Fruit fly (Drosophila melanogaster) whole organism, wandering third instar larva: ENCODE data around the gene Pex7.
A peak's percentile ranks its signal among the peaks of the same experiment; 100 is the strongest.

Experiments used
- Abd-B ChIP-seq: fragments of >200 bp; optimal IDR thresholded peaks from 2 replicates; lab custom pipeline; 2017; ENCODE audit warnings: missing biosample characterization, missing genetic modification characterization
- CG32264 ChIP-seq: fragments of 200-800 bp; sonication (Bioruptor generic); optimal IDR thresholded peaks from 2 replicates; lab custom pipeline; 2016; ENCODE audit warnings: missing biosample characterization, missing genetic modification characterization
- Dfd ChIP-seq: fragments of >200 bp; optimal IDR thresholded peaks from 2 replicates; lab custom pipeline; 2017; ENCODE audit warnings: missing biosample characterization, missing genetic modification characterization
- Dif ChIP-seq: fragments of 200-275, 200-300 bp; sonication (Bioruptor generic); optimal IDR thresholded peaks from 2 replicates; lab custom pipeline; 2018; ENCODE audit warnings: missing biosample characterization, missing genetic modification characterization; ENCODE audit not compliant: partially characterized antibody
- GATAd ChIP-seq: sonication (Bioruptor generic); optimal IDR thresholded peaks from 2 replicates; lab custom pipeline; 2016; ENCODE audit warnings: missing biosample characterization, missing genetic modification characterization
- HLH106 ChIP-seq: fragments of 200-800 bp; optimal IDR thresholded peaks from 3 replicates; lab custom pipeline; 2019; ENCODE audit warnings: missing biosample characterization, mild to moderate bottlenecking, missing genetic modification characterization, moderate library complexity
- Hnf4 ChIP-seq: fragments of 200-800 bp; sonication (Bioruptor generic); optimal IDR thresholded peaks from 2 replicates; lab custom pipeline; 2016; ENCODE audit warnings: missing biosample characterization, mild to moderate bottlenecking, missing genetic modification characterization
- Hr78 ChIP-seq: fragments of >200 bp; optimal IDR thresholded peaks from 2 replicates; lab custom pipeline; 2017; ENCODE audit warnings: missing biosample characterization, missing genetic modification characterization
- Hr83 ChIP-seq: fragments of 200-300 bp; sonication (Bioruptor generic); optimal IDR thresholded peaks from 2 replicates; lab custom pipeline; 2016; ENCODE audit warnings: missing biosample characterization, mild to moderate bottlenecking, missing genetic modification characterization, moderate library complexity; ENCODE audit not compliant: poor library complexity, severe bottlenecking
- Jra ChIP-seq: sonication (Bioruptor generic); optimal IDR thresholded peaks from 2 replicates; lab custom pipeline; 2016; ENCODE audit warnings: missing biosample characterization, missing genetic modification characterization
- Mio ChIP-seq: sonication (Bioruptor generic); optimal IDR thresholded peaks from 2 replicates; lab custom pipeline; 2016; ENCODE audit warnings: missing biosample characterization, missing genetic modification characterization
- Myc ChIP-seq: fragments of >200 bp; optimal IDR thresholded peaks from 2 replicates; lab custom pipeline; 2017
- N ChIP-seq: fragments of >200 bp; optimal IDR thresholded peaks from 2 replicates; lab custom pipeline; 2018; ENCODE audit warnings: missing biosample characterization, missing external identifiers, missing genetic modification characterization
- OdsH ChIP-seq: fragments of 200-800 bp; sonication (Bioruptor generic); optimal IDR thresholded peaks from 2 replicates; lab custom pipeline; 2016; ENCODE audit warnings: missing biosample characterization, mild to moderate bottlenecking, missing genetic modification characterization
- Rel ChIP-seq, 2 experiments: fragments of 200-800 bp; sonication (Bioruptor generic) in 1 of 2; optimal IDR thresholded peaks; 2 replicates in 1 of 2; 3 replicates in 1 of 2; lab custom pipeline; 2016 to 2019; ENCODE audit warnings: mild to moderate bottlenecking in 2 of 2, missing biosample characterization in 2 of 2, missing genetic modification characterization in 2 of 2, moderate library complexity in 1 of 2
- Sp1 ChIP-seq: fragments of 200-800 bp; sonication (Bioruptor generic); optimal IDR thresholded peaks from 3 replicates; lab custom pipeline; 2019; ENCODE audit warnings: missing biosample characterization, mild to moderate bottlenecking, missing genetic modification characterization, moderate library complexity
- Vsx2 ChIP-seq: fragments of 200-300, 225-300 bp; sonication (Bioruptor generic); optimal IDR thresholded peaks from 2 replicates; lab custom pipeline; 2018; ENCODE audit warnings: missing biosample characterization, missing genetic modification characterization; ENCODE audit not compliant: partially characterized antibody
- br ChIP-seq: fragments of 200-800 bp; sonication (Bioruptor generic); optimal IDR thresholded peaks from 2 replicates; lab custom pipeline; 2016; ENCODE audit warnings: missing biosample characterization, missing genetic modification characterization
- brk ChIP-seq: fragments of 200-800 bp; sonication (Bioruptor generic); optimal IDR thresholded peaks from 2 replicates; lab custom pipeline; 2016; ENCODE audit warnings: missing biosample characterization, mild to moderate bottlenecking, missing genetic modification characterization
- dl ChIP-seq, 2 experiments: fragments of 175-275, 200-275 bp in 1 of 2; fragments of 200-275 bp in 1 of 2; sonication (Bioruptor generic); optimal IDR thresholded peaks; lab custom pipeline; 2018; ENCODE audit warnings: mild to moderate bottlenecking in 2 of 2, missing biosample characterization in 2 of 2, missing genetic modification characterization in 2 of 2, moderate library complexity in 2 of 2; ENCODE audit not compliant: partially characterized antibody in 2 of 2, insufficient read depth in 1 of 2
- dmrt93B ChIP-seq: fragments of 200-800 bp; sonication (Bioruptor generic); optimal IDR thresholded peaks from 2 replicates; lab custom pipeline; 2018; ENCODE audit warnings: missing biosample characterization, mild to moderate bottlenecking, missing genetic modification characterization
- ey ChIP-seq: fragments of 200-800 bp; sonication (Bioruptor generic); optimal IDR thresholded peaks from 2 replicates; lab custom pipeline; 2016; ENCODE audit warnings: missing biosample characterization, missing genetic modification characterization
- foxo ChIP-seq, 2 experiments: fragments of 200-800 bp; sonication (Bioruptor generic); optimal IDR thresholded peaks; 2 replicates in 1 of 2; 3 replicates in 1 of 2; lab custom pipeline; 2016 to 2017; ENCODE audit warnings: missing biosample characterization in 2 of 2, missing genetic modification characterization in 2 of 2
- h ChIP-seq: fragments of 200-800 bp; sonication (Bioruptor generic); optimal IDR thresholded peaks from 3 replicates; lab custom pipeline; 2016; ENCODE audit warnings: missing biosample characterization, mild to moderate bottlenecking, missing genetic modification characterization
- jim ChIP-seq: fragments of 175-275, 200-325 bp; sonication (Bioruptor generic); optimal IDR thresholded peaks from 2 replicates; lab custom pipeline; 2016; ENCODE audit warnings: missing biosample characterization, mild to moderate bottlenecking, missing genetic modification characterization
- lola ChIP-seq: fragments of >200 bp; optimal IDR thresholded peaks from 2 replicates; lab custom pipeline; 2017; ENCODE audit warnings: missing biosample characterization, missing genetic modification characterization
- pan ChIP-seq: fragments of >200 bp; optimal IDR thresholded peaks from 2 replicates; lab custom pipeline; 2017
- psq ChIP-seq: fragments of 200-800 bp; sonication (Bioruptor generic); optimal IDR thresholded peaks from 3 replicates; lab custom pipeline; 2017; ENCODE audit warnings: missing biosample characterization, mild to moderate bottlenecking, missing genetic modification characterization, moderate library complexity
- rgr ChIP-seq: fragments of 200-800 bp; sonication (Bioruptor generic); optimal IDR thresholded peaks from 3 replicates; lab custom pipeline; 2016; ENCODE audit warnings: missing biosample characterization, mild to moderate bottlenecking, missing genetic modification characterization
- sage ChIP-seq: fragments of 200-800 bp; sonication (Bioruptor generic); optimal IDR thresholded peaks from 2 replicates; lab custom pipeline; 2016; ENCODE audit warnings: missing biosample characterization, mild to moderate bottlenecking, missing genetic modification characterization
- sv ChIP-seq: fragments of 200-800 bp; sonication (Bioruptor generic); optimal IDR thresholded peaks from 3 replicates; lab custom pipeline; 2016; ENCODE audit warnings: missing biosample characterization, missing genetic modification characterization
- tai ChIP-seq: sonication (Bioruptor generic); optimal IDR thresholded peaks from 2 replicates; lab custom pipeline; 2016; ENCODE audit warnings: missing biosample characterization, missing genetic modification characterization
- usp ChIP-seq: fragments of >200 bp; optimal IDR thresholded peaks from 2 replicates; lab custom pipeline; 2017; ENCODE audit warnings: missing biosample characterization, missing genetic modification characterization

Pex7 gene

dm6 chr3L:8676500-8676899 lies 29.6 kb downstream of the Pex7 start:
- no peak for TF ChIP-seq lola
- TF ChIP-seq Jra (GFP tag; lab: Kevin White, UChicago): no peak
- no peak for TF ChIP-seq GATAd (GFP tag; lab: Kevin White, UChicago)
- TF ChIP-seq sage: no peak
- TF ChIP-seq Mio (GFP tag; lab: Kevin White, UChicago): no peak
- TF ChIP-seq tai (GFP tag; lab: Kevin White, UChicago): no peak
- TF ChIP-seq HLH106 (tag; lab: Kevin White, UChicago): no peak
- TF ChIP-seq Hr83 (GFP tag; lab: Kevin White, UChicago): no peak
- no peak for TF ChIP-seq Dfd (GFP tag; lab: Kevin White, UChicago)
- TF ChIP-seq Abd-B (GFP tag; lab: Kevin White, UChicago): no peak
- TF ChIP-seq br (GFP tag; lab: Kevin White, UChicago): no peak
- no peak for TF ChIP-seq Sp1

DNA sequence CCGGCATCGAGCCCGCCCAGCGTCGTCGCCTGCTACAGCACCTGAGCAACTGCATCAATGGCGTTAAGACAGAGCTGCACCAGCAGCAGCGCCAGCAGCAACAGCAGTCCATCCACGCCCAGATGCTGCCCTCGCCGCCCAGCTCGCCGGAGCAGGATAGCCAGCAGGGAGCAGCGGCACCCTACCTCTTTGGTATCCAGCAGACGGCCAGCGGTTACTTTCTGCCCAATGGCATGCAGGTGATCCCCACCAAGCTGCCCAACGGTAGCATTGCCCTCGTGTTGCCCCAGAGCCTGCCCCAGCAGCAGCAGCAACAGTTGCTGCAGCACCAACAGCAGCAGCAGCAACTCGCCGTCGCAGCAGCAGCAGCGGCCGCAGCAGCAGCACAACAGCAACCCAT lies 30.8 kb downstream of the Pex7 start:
- TF ChIP-seq OdsH (GFP tag; lab: Kevin White, UChicago) (no peak), dl (GFP tag; optimal IDR thresholded peaks at IDR 0.05; lab: Kevin White, UChicago; ENCODE audit: insufficient read depth in 1 of 2, partially characterized antibody in 2 of 2) (no peak), usp (no peak), Abd-B (GFP tag; lab: Kevin White, UChicago) (no peak), brk (GFP tag; lab: Kevin White, UChicago) (no peak), Dif (no peak), foxo (GFP tag; optimal IDR thresholded peaks at IDR 0.05; lab: Kevin White, UChicago) (no peak), lola (no peak), sv (GFP tag; lab: Kevin White, UChicago) (no peak), Hr83 (GFP tag; lab: Kevin White, UChicago) (no peak), CG32264 (GFP tag; lab: Kevin White, UChicago) (no peak), dmrt93B (GFP tag; lab: Kevin White, UChicago) (no peak), Myc (no peak), rgr (GFP tag; lab: Kevin White, UChicago) (no peak), br (GFP tag; lab: Kevin White, UChicago) (no peak), Jra (GFP tag; lab: Kevin White, UChicago) (no peak), Vsx2 (GFP tag; lab: Kevin White, UChicago) (no peak), Sp1 (no peak), psq (GFP tag; lab: Kevin White, UChicago) (no peak), Rel (GFP tag; optimal IDR thresholded peaks at IDR 0.05; lab: Kevin White, UChicago) (no peak), Rel (tag; optimal IDR thresholded peaks at IDR 0.05; lab: Kevin White, UChicago) (no peak)

DNA sequence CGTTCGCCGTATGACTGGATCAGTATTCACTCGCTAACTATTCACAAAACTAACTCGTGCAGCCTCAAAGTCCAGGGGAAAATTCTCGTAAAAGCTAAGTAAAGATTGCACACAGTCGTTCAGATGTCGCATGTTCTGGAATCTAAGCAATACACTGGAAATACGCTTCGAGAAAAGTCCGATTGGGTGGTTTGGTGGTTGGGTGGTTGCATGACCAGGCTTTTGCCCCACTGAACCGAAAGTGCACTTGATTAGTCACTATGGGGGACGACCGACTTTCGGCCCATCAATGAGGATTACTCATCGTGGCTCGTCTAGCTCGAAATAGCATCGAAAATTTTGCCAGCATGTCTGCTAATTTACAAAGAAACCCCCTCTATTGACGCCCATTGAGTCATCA lies 33.4 kb downstream of the Pex7 start:
- TF ChIP-seq ey (GFP tag; lab: Kevin White, UChicago) (no peak), Abd-B (GFP tag; lab: Kevin White, UChicago) (no peak), jim (GFP tag; lab: Kevin White, UChicago) (no peak), Dfd (GFP tag; lab: Kevin White, UChicago) (no peak), lola (no peak), rgr (GFP tag; lab: Kevin White, UChicago) (no peak), tai (GFP tag; lab: Kevin White, UChicago) (no peak), usp (no peak), psq (GFP tag; lab: Kevin White, UChicago) (no peak), Hr83 (GFP tag; lab: Kevin White, UChicago) (no peak), OdsH (GFP tag; lab: Kevin White, UChicago) (no peak), Sp1 (no peak), Hnf4 (GFP tag; lab: Kevin White, UChicago) (no peak), Jra (GFP tag; lab: Kevin White, UChicago) (no peak), dl (GFP tag; optimal IDR thresholded peaks at IDR 0.05; lab: Kevin White, UChicago; ENCODE audit: insufficient read depth in 1 of 2, partially characterized antibody in 2 of 2) (no peak), N (GFP tag; lab: Kevin White, UChicago) (no peak), Dif (no peak)

- TF ChIP-seq h (peak; percentile 55), pan (lab: Kevin White, UChicago) (no peak), usp (no peak), lola (no peak), psq (GFP tag; lab: Kevin White, UChicago) (no peak), foxo (GFP tag; optimal IDR thresholded peaks at IDR 0.05; lab: Kevin White, UChicago) (peak in 1 of 2 experiments; percentile 18), rgr (GFP tag; lab: Kevin White, UChicago) (no peak), brk (GFP tag; lab: Kevin White, UChicago) (no peak), jim (GFP tag; lab: Kevin White, UChicago) (no peak), sage (no peak), Rel (GFP tag; optimal IDR thresholded peaks at IDR 0.05; lab: Kevin White, UChicago) (no peak), Rel (tag; optimal IDR thresholded peaks at IDR 0.05; lab: Kevin White, UChicago) (peak; percentile 27), Hr78 (GFP tag; lab: Kevin White, UChicago) (no peak), Dif (no peak)
These were observed 34.3 kb downstream of the Pex7 start for dm6 chr3L:8681271-8681670.
